Fruit fly (Drosophila melanogaster) S2 (cell line): ENCODE measurements around the gene JIL-1.

Source experiments
- CG8478 ChIP-seq: fragments of >200 bp; optimal IDR thresholded peaks from 2 replicates; lab custom pipeline; 2018
- CTCF ChIP-seq, 2 experiments: fragments of >200 bp; optimal IDR thresholded peaks; 2 replicates each; lab custom pipeline; 2018

- TF ChIP-seq CG8478 (lab: Kevin White, UChicago) = no peak
- TF ChIP-seq CTCF (optimal IDR thresholded peaks at IDR 0.05; lab: Kevin White, UChicago) = no peak
Measured at dm6 chr3L:11107432-11107831, 14.4 kb upstream of the JIL-1 start, which contains the start of gene CG32073.
